Fruit fly (Drosophila melanogaster) whole organism, prepupa: ENCODE results near the gene CG13917.

Source experiments
- Blimp-1 ChIP-seq: fragments of 200-800 bp; sonication (Bioruptor generic); optimal IDR thresholded peaks from 3 replicates; lab custom pipeline; 2017; ENCODE audit warnings: missing biosample characterization, missing genetic modification characterization, mild to moderate bottlenecking, moderate library complexity, missing genetic modification reagents
- CG10631 ChIP-seq: fragments of 200-800 bp; sonication (Bioruptor generic); optimal IDR thresholded peaks from 2 replicates; lab custom pipeline; 2016; ENCODE audit warnings: missing biosample characterization, missing genetic modification characterization
- CG10669 ChIP-seq: fragments of 200-800 bp; sonication (Bioruptor generic); optimal IDR thresholded peaks from 3 replicates; lab custom pipeline; 2018; ENCODE audit warnings: missing biosample characterization, mild to moderate bottlenecking, missing genetic modification characterization, moderate library complexity
- CG11294 ChIP-seq: fragments of 200-800 bp; sonication (Bioruptor generic); IDR thresholded peaks from 2 replicates; pipeline ENCODE4 v1.3.6; 2022; ENCODE audit warnings: missing biosample characterization, missing genetic modification characterization
- CG11762 ChIP-seq: fragments of 200-800 bp; sonication (Bioruptor generic); optimal IDR thresholded peaks from 3 replicates; lab custom pipeline; 2016; ENCODE audit warnings: missing biosample characterization, missing genetic modification characterization; ENCODE audit not compliant: insufficient read depth
- CG15336 ChIP-seq: fragments of 200-800 bp; sonication (Bioruptor generic); IDR thresholded peaks from 2 replicates; pipeline ENCODE4 v1.3.6; 2022; ENCODE audit warnings: missing biosample characterization, missing genetic modification characterization
- CG1621 ChIP-seq: fragments of 200-800 bp; sonication (Bioruptor generic); optimal IDR thresholded peaks from 3 replicates; lab custom pipeline; 2018; ENCODE audit warnings: missing biosample characterization, mild to moderate bottlenecking, missing genetic modification characterization
- CG16779 ChIP-seq: fragments of 200-800 bp; sonication (Bioruptor generic); optimal IDR thresholded peaks from 3 replicates; lab custom pipeline; 2017; ENCODE audit warnings: missing biosample characterization, mild to moderate bottlenecking, missing genetic modification characterization
- CG3032 ChIP-seq: fragments of 200-800 bp; optimal IDR thresholded peaks from 2 replicates; lab custom pipeline; 2019; ENCODE audit warnings: missing biosample characterization, mild to moderate bottlenecking, missing genetic modification characterization, moderate library complexity
- CG32006 ChIP-seq: fragments of 200-800 bp; sonication (Bioruptor generic); optimal IDR thresholded peaks from 3 replicates; lab custom pipeline; 2017; ENCODE audit warnings: missing biosample characterization, mild to moderate bottlenecking, missing genetic modification characterization
- CG34406 ChIP-seq: fragments of 200-800 bp; sonication (Bioruptor generic); optimal IDR thresholded peaks from 3 replicates; lab custom pipeline; 2016; ENCODE audit warnings: missing biosample characterization, missing genetic modification characterization
- CG3919 ChIP-seq: fragments of 200-800 bp; sonication (Bioruptor generic); optimal IDR thresholded peaks from 3 replicates; lab custom pipeline; 2016; ENCODE audit warnings: missing biosample characterization, missing genetic modification characterization
- CG4318 ChIP-seq: fragments of 200-800 bp; sonication (Bioruptor generic); optimal IDR thresholded peaks from 3 replicates; lab custom pipeline; 2017; ENCODE audit warnings: missing biosample characterization, mild to moderate bottlenecking, missing genetic modification characterization
- CG6163 ChIP-seq: fragments of 200-800 bp; sonication (Bioruptor generic); IDR thresholded peaks from 3 replicates; pipeline ENCODE4 v1.3.6; 2022; ENCODE audit warnings: missing biosample characterization, missing genetic modification characterization
- CG6276 ChIP-seq: fragments of 200-800 bp; sonication (Bioruptor generic); optimal IDR thresholded peaks from 2 replicates; lab custom pipeline; 2017; ENCODE audit warnings: missing biosample characterization, mild to moderate bottlenecking, missing genetic modification characterization
- CG6792 ChIP-seq: fragments of 200-800 bp; sonication (Bioruptor generic); optimal IDR thresholded peaks from 3 replicates; lab custom pipeline; 2016; ENCODE audit warnings: missing biosample characterization, missing genetic modification characterization
- CG6808 ChIP-seq: fragments of 200-800 bp; sonication (Bioruptor generic); optimal IDR thresholded peaks from 3 replicates; lab custom pipeline; 2017; ENCODE audit warnings: missing biosample characterization, missing genetic modification characterization, mild to moderate bottlenecking, moderate library complexity, missing genetic modification reagents
- CG6854 ChIP-seq: fragments of 200-800 bp; sonication (Bioruptor generic); optimal IDR thresholded peaks from 2 replicates; lab custom pipeline; 2017; ENCODE audit warnings: missing biosample characterization, mild to moderate bottlenecking, missing genetic modification characterization
- CG7368 ChIP-seq: fragments of 200-800 bp; sonication (Bioruptor generic); optimal IDR thresholded peaks from 3 replicates; lab custom pipeline; 2016; ENCODE audit warnings: missing biosample characterization, missing genetic modification characterization
- CG8119 ChIP-seq: fragments of 200-800 bp; sonication (Bioruptor generic); IDR thresholded peaks from 3 replicates; pipeline ENCODE4 v1.3.6; 2022; ENCODE audit warnings: missing biosample characterization, missing genetic modification characterization
- CG8319 ChIP-seq: fragments of 200-800 bp; sonication (Bioruptor generic); optimal IDR thresholded peaks from 3 replicates; lab custom pipeline; 2016; ENCODE audit warnings: missing biosample characterization, missing genetic modification characterization
- CG8632 ChIP-seq: fragments of 200-800 bp; sonication (Bioruptor generic); optimal IDR thresholded peaks from 3 replicates; lab custom pipeline; 2016; ENCODE audit warnings: missing biosample characterization, missing genetic modification characterization
- CG9139 ChIP-seq: fragments of 200-800 bp; sonication (Bioruptor generic); optimal IDR thresholded peaks from 3 replicates; lab custom pipeline; 2017; ENCODE audit warnings: missing biosample characterization, mild to moderate bottlenecking, missing genetic modification characterization
- Eip78C ChIP-seq: fragments of 200-800 bp; sonication (Bioruptor generic); peaks from one replicate; lab custom pipeline; 2016; ENCODE audit warnings: missing biosample characterization, missing genetic modification characterization
- Eip93F ChIP-seq: fragments of 200-800 bp; sonication (Bioruptor generic); optimal IDR thresholded peaks from 2 replicates; lab custom pipeline; 2016; ENCODE audit warnings: missing biosample characterization, mild to moderate bottlenecking, missing genetic modification characterization
- Ets21C ChIP-seq: fragments of 200-800 bp; sonication (Bioruptor generic); optimal IDR thresholded peaks from 3 replicates; lab custom pipeline; 2016; ENCODE audit warnings: missing biosample characterization, missing genetic modification characterization
- Ets96B ChIP-seq: fragments of 200-800 bp; optimal IDR thresholded peaks from 2 replicates; lab custom pipeline; 2019; ENCODE audit warnings: missing biosample characterization, mild to moderate bottlenecking, missing genetic modification characterization, moderate library complexity
- Gug ChIP-seq: fragments of 200-800 bp; sonication (Bioruptor generic); IDR thresholded peaks from 2 replicates; pipeline ENCODE4 v1.3.6; 2022; ENCODE audit warnings: missing biosample characterization, missing genetic modification characterization
- Hr39 ChIP-seq: fragments of 200-800 bp; sonication (Bioruptor generic); optimal IDR thresholded peaks from 2 replicates; lab custom pipeline; 2016; ENCODE audit warnings: missing biosample characterization, missing genetic modification characterization
- Hr4 ChIP-seq: fragments of 200-800 bp; sonication (Bioruptor generic); optimal IDR thresholded peaks from 3 replicates; lab custom pipeline; 2016; ENCODE audit warnings: missing biosample characterization, missing genetic modification characterization
- Met ChIP-seq: fragments of 200-800 bp; sonication (Bioruptor generic); optimal IDR thresholded peaks from 3 replicates; lab custom pipeline; 2016; ENCODE audit warnings: missing biosample characterization, missing genetic modification characterization
- OdsH ChIP-seq: fragments of 200-800 bp; sonication (Bioruptor generic); optimal IDR thresholded peaks from 3 replicates; lab custom pipeline; 2016; ENCODE audit warnings: missing biosample characterization, missing genetic modification characterization
- Sox102F ChIP-seq: fragments of 200-800 bp; sonication (Bioruptor generic); optimal IDR thresholded peaks from 2 replicates; lab custom pipeline; 2016; ENCODE audit warnings: missing biosample characterization, mild to moderate bottlenecking, missing genetic modification characterization
- Sox14 ChIP-seq: fragments of 200-800 bp; sonication (Bioruptor generic); optimal IDR thresholded peaks from 3 replicates; lab custom pipeline; 2016; ENCODE audit warnings: missing biosample characterization, missing genetic modification characterization
- Sox15 ChIP-seq: fragments of 200-800 bp; sonication (Bioruptor generic); optimal IDR thresholded peaks from 3 replicates; lab custom pipeline; 2016; ENCODE audit warnings: missing biosample characterization, missing genetic modification characterization
- achi ChIP-seq: fragments of 200-800 bp; sonication (Bioruptor generic); optimal IDR thresholded peaks from 3 replicates; lab custom pipeline; 2016; ENCODE audit warnings: missing biosample characterization, missing genetic modification characterization
- cyc ChIP-seq: fragments of 200-800 bp; sonication (Bioruptor generic); optimal IDR thresholded peaks from 3 replicates; lab custom pipeline; 2016; ENCODE audit warnings: missing biosample characterization, missing genetic modification characterization
- dac ChIP-seq: fragments of 200-800 bp; sonication (Bioruptor generic); optimal IDR thresholded peaks from 2 replicates; lab custom pipeline; 2017; ENCODE audit warnings: missing biosample characterization, mild to moderate bottlenecking, missing genetic modification characterization
- dsx ChIP-seq: fragments of 200-800 bp; optimal IDR thresholded peaks from 3 replicates; lab custom pipeline; 2019; ENCODE audit warnings: missing biosample characterization, mild to moderate bottlenecking, missing genetic modification characterization, moderate library complexity; ENCODE audit not compliant: poor library complexity, severe bottlenecking
- eg ChIP-seq: fragments of 200-800 bp; sonication (Bioruptor generic); IDR thresholded peaks from 3 replicates; pipeline ENCODE4 v1.3.6; 2022; ENCODE audit warnings: missing biosample characterization, missing genetic modification characterization
- fd59A ChIP-seq: fragments of 200-800 bp; sonication (Bioruptor generic); optimal IDR thresholded peaks from 2 replicates; lab custom pipeline; 2017; ENCODE audit warnings: missing biosample characterization, mild to moderate bottlenecking, missing genetic modification characterization, missing genetic modification reagents
- fd85E ChIP-seq: fragments of 200-800 bp; sonication (Bioruptor generic); optimal IDR thresholded peaks from 3 replicates; lab custom pipeline; 2016; ENCODE audit warnings: missing biosample characterization, missing genetic modification characterization
- fkh ChIP-seq: fragments of 200-800 bp; sonication (Bioruptor generic); optimal IDR thresholded peaks from 3 replicates; lab custom pipeline; 2017; ENCODE audit warnings: missing biosample characterization, mild to moderate bottlenecking, missing genetic modification characterization, moderate library complexity
- net ChIP-seq: fragments of 200-800 bp; sonication (Bioruptor generic); optimal IDR thresholded peaks from 3 replicates; lab custom pipeline; 2016; ENCODE audit warnings: missing biosample characterization, missing genetic modification characterization
- pdm3 ChIP-seq: fragments of 200-800 bp; sonication (Bioruptor generic); optimal IDR thresholded peaks from 3 replicates; lab custom pipeline; 2016; ENCODE audit warnings: missing biosample characterization, missing genetic modification characterization
- salr ChIP-seq, 2 experiments: fragments of 200-800 bp; sonication (Bioruptor generic); optimal IDR thresholded peaks; 3 replicates each; lab custom pipeline; 2016 to 2018; ENCODE audit warnings: missing biosample characterization in 2 of 2, missing genetic modification characterization in 2 of 2, mild to moderate bottlenecking in 1 of 2
- spab ChIP-seq: fragments of 200-800 bp; sonication (Bioruptor generic); optimal IDR thresholded peaks from 2 replicates; lab custom pipeline; 2017; ENCODE audit warnings: missing biosample characterization, mild to moderate bottlenecking, missing genetic modification characterization, missing genetic modification reagents
- ss ChIP-seq, 2 experiments: fragments of 200-800 bp; sonication (Bioruptor generic); optimal IDR thresholded peaks; 2 replicates in 1 of 2; 3 replicates in 1 of 2; lab custom pipeline; 2017 to 2018; ENCODE audit warnings: mild to moderate bottlenecking in 2 of 2, missing biosample characterization in 2 of 2, missing genetic modification characterization in 2 of 2, moderate library complexity in 1 of 2
- svp ChIP-seq: fragments of 200-800 bp; sonication (Bioruptor generic); peaks from one replicate; lab custom pipeline; 2016; ENCODE audit warnings: missing biosample characterization, missing genetic modification characterization
- topi ChIP-seq: fragments of 200-800 bp; sonication (Bioruptor generic); optimal IDR thresholded peaks from 3 replicates; lab custom pipeline; 2016; ENCODE audit warnings: missing biosample characterization, missing genetic modification characterization

CG13917 gene

dm6 chr3L:1576489-1577106, at the start of gene CG13917:
TSS of gene CG13917 (plus strand) at chr3L:1576699.
- TF ChIP-seq CG34406 (GFP tag; lab: Kevin White, UChicago) (no peak), CG10669 (GFP tag; lab: Kevin White, UChicago) (no peak), svp (GFP tag; lab: Kevin White, UChicago) (no peak), CG6276 (GFP tag; lab: Kevin White, UChicago) (peak; percentile 36), fd85E (GFP tag; lab: Kevin White, UChicago) (no peak), CG6854 (GFP tag; lab: Kevin White, UChicago) (peak; percentile 71), cyc (GFP tag; lab: Kevin White, UChicago) (no peak), topi (no peak), Hr39 (GFP tag; lab: Kevin White, UChicago) (no peak), fd59A (GFP tag; lab: Kevin White, UChicago) (no peak), OdsH (no peak), Ets96B (tag; lab: Kevin White, UChicago) (no peak), CG16779 (tag; lab: Kevin White, UChicago) (peak; percentile 7), CG11762 (GFP tag; lab: Kevin White, UChicago) (no peak), CG8319 (GFP tag; lab: Kevin White, UChicago) (no peak), Sox15 (GFP tag; lab: Kevin White, UChicago) (no peak), Ets21C (GFP tag; lab: Kevin White, UChicago) (no peak), net (GFP tag; lab: Kevin White, UChicago) (no peak), dsx (peak; percentile 45), Met (GFP tag; lab: Kevin White, UChicago) (no peak), Eip93F (GFP tag; lab: Kevin White, UChicago) (no peak), CG8119 (GFP tag; lab: Robert Waterston, UW) (0 out of 3 replicates have a peak, but pooled peaks have one; percentile 15), pdm3 (GFP tag; lab: Kevin White, UChicago) (no peak), CG11294 (GFP tag; lab: Robert Waterston, UW) (no peak), Sox102F (GFP tag; lab: Kevin White, UChicago) (no peak), Sox14 (GFP tag; lab: Kevin White, UChicago) (no peak), CG32006 (GFP tag; lab: Kevin White, UChicago) (no peak), Eip78C (peak; percentile 85), CG15336 (GFP tag; lab: Robert Waterston, UW) (no peak), eg (GFP tag; lab: Robert Waterston, UW) (0 out of 3 replicates have a peak, but pooled peaks have one; percentile 21), CG8632 (GFP tag; lab: Kevin White, UChicago) (no peak), CG6163 (peak; percentile 33; the same call in 1 of the 3 replicates), Hr4 (GFP tag; lab: Kevin White, UChicago) (no peak), CG7368 (GFP tag; lab: Kevin White, UChicago) (no peak), Blimp-1 (GFP tag; lab: Kevin White, UChicago) (no peak), CG4318 (GFP tag; lab: Kevin White, UChicago) (no peak), Gug (no peak), CG3919 (GFP tag; lab: Kevin White, UChicago) (no peak), achi (GFP tag; lab: Kevin White, UChicago) (no peak), CG10631 (GFP tag; lab: Kevin White, UChicago) (no peak), salr (GFP tag; optimal IDR thresholded peaks at IDR 0.05; lab: Kevin White, UChicago) (no peak), CG6792 (no peak), CG6808 (GFP tag; lab: Kevin White, UChicago) (peak; percentile 29), dac (GFP tag; lab: Kevin White, UChicago) (no peak), spab (GFP tag; lab: Kevin White, UChicago) (no peak), CG3032 (tag; lab: Kevin White, UChicago) (no peak), fkh (GFP tag; lab: Kevin White, UChicago) (no peak), CG1621 (tag; lab: Kevin White, UChicago) (no peak), CG9139 (GFP tag; lab: Kevin White, UChicago) (no peak), ss (GFP tag; optimal IDR thresholded peaks at IDR 0.05; lab: Kevin White, UChicago) (peak in 1 of 2 experiments; percentile 42)
